Worm (Caenorhabditis elegans): ENCODE data around the gene T13C2.7.

T13C2.7 gene

DNA sequence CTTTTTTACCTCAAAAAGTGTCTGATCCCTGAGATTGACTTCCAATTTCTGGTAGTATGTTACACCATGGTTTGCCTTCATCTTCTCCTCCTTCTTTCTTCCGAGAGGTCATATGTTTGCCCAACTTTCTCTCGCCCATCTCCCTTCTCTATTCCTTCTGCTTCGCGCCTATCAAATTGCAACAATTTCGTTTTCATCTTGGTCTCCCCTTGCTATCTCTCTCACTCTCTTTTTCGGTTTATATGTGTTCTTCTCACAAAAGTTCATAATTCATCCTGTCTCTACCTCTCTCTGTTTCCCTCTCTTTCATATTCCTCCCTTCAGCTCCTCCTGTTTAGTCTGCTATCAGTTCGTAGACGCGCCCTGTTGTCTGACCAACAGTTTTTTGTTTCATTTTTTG is 47.5 kb downstream of the T13C2.7 start:
- TF ChIP-seq dpl-1 (GFP tag; optimal IDR thresholded peaks at IDR 0.05) (no peak), pqm-1 (tag; optimal IDR thresholded peaks at IDR 0.05) (peak; percentile 18), nhr-28 (tag; optimal IDR thresholded peaks at IDR 0.05) (peak; percentile 89), mxl-3 (GFP tag; optimal IDR thresholded peaks at IDR 0.05) (peak; percentile 27), dmd-6 (GFP tag; IDR thresholded peaks at IDR 0.05) (peak; percentile 81), ctbp-1 (GFP tag; IDR thresholded peaks at IDR 0.05) (0 out of 2 replicates have a peak, but pooled peaks have one; percentile 58), F37D6.2 (tag; optimal IDR thresholded peaks at IDR 0.05) (no peak), unc-62 (GFP tag; optimal IDR thresholded peaks at IDR 0.05 in 1 of 2) (peak in 1 of 2 experiments; percentile 86), unc-62 (tag; optimal IDR thresholded peaks at IDR 0.05) (no peak), mdl-1 (tag; optimal IDR thresholded peaks at IDR 0.05) (peak in 1 of 2 experiments; percentile 48), lin-1 (GFP tag; IDR thresholded peaks at IDR 0.05) (peak; percentile 55; the same call in 1 of the 2 replicates), ces-1 (GFP tag; optimal IDR thresholded peaks at IDR 0.05) (no peak), mep-1 (tag; optimal IDR thresholded peaks at IDR 0.05) (peak; percentile 57), rbr-2 (tag; optimal IDR thresholded peaks at IDR 0.05) (no peak), nhr-41 (GFP tag; IDR thresholded peaks at IDR 0.05) (0 out of 2 replicates have a peak, but pooled peaks have one; percentile 25), daf-16 (GFP tag; optimal IDR thresholded peaks at IDR 0.05) (no peak), daf-16 (tag; optimal IDR thresholded peaks at IDR 0.05) (peak; percentile 59), set-16 (GFP tag; IDR thresholded peaks at IDR 0.05) (no peak), aly-2 (tag; optimal IDR thresholded peaks at IDR 0.05) (no peak), Y5F2A.4 (GFP tag; optimal IDR thresholded peaks at IDR 0.05) (no peak), hlh-11 (tag; optimal IDR thresholded peaks at IDR 0.05) (peak; percentile 82), gei-8 (GFP tag; optimal IDR thresholded peaks at IDR 0.05) (peak; percentile 10), snpc-1.2 (GFP tag; IDR thresholded peaks at IDR 0.05) (no peak), lin-29 (GFP tag; IDR thresholded peaks at IDR 0.05) (no peak), hlh-30 (tag; optimal IDR thresholded peaks at IDR 0.05; ENCODE audit: insufficient read depth) (peak; percentile 66), php-3 (GFP tag; IDR thresholded peaks at IDR 0.05) (0 out of 2 replicates have a peak, but pooled peaks have one; percentile 52), mes-2 (tag; optimal IDR thresholded peaks at IDR 0.05; ENCODE audit: poor library complexity, severe bottlenecking) (peak; percentile 35), aha-1 (tag) (peak; percentile 97), lin-15B (tag; optimal IDR thresholded peaks at IDR 0.05) (no peak), nhr-11 (tag; optimal IDR thresholded peaks at IDR 0.05) (peak; percentile 53), nhr-77 (tag; optimal IDR thresholded peaks at IDR 0.05) (peak; percentile 71), spr-3 (GFP tag; optimal IDR thresholded peaks at IDR 0.05) (no peak), dve-1 (tag; optimal IDR thresholded peaks at IDR 0.05; ENCODE audit: insufficient read depth) (peak; percentile 55), lsy-2 (tag; optimal IDR thresholded peaks at IDR 0.05) (peak in 1 of 2 experiments; percentile 45)

DNA sequence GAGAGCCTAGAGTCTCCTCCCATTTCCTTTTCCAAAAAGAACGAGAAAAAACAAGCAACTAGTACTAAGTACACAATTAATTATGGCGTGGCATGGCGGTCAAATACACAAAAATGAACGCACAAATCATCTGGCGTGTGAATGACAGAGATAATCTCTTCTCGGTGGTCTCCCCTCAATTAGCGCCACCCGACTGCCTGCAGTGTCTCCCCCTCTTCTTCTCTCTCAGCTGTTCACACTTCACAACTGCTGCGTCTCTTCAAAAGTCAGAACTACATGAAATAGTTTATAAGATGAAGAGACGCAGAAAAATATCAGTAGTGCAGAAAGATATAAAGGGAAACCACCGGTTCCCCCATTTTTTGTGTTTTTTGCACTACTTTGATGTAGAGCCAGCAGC is 48.2 kb downstream of the T13C2.7 start:
- TF ChIP-seq vab-7 (GFP tag; IDR thresholded peaks at IDR 0.05) (no peak), set-16 (GFP tag; IDR thresholded peaks at IDR 0.05) (no peak), fos-1 (tag; optimal IDR thresholded peaks at IDR 0.05) (no peak), egl-43 (GFP tag; IDR thresholded peaks at IDR 0.05) (no peak), hmg-1.1 (GFP tag; IDR thresholded peaks at IDR 0.05) (peak; percentile 54; the same call in 1 of the 2 replicates), F37D6.2 (tag; optimal IDR thresholded peaks at IDR 0.05) (no peak), daf-8 (GFP tag; IDR thresholded peaks at IDR 0.05) (no peak), nhr-42 (GFP tag; IDR thresholded peaks at IDR 0.05) (no peak), T26A8.4 (GFP tag; IDR thresholded peaks at IDR 0.05) (no peak), zfp-2 (tag; optimal IDR thresholded peaks at IDR 0.05) (no peak), tra-1 (GFP tag; IDR thresholded peaks at IDR 0.05) (peak; percentile 90), Y75B8A.6 (GFP tag; IDR thresholded peaks at IDR 0.05) (no peak), saeg-2 (GFP tag; IDR thresholded peaks at IDR 0.05) (no peak), ceh-28 (tag; optimal IDR thresholded peaks at IDR 0.05) (no peak), tag-97 (GFP tag; IDR thresholded peaks at IDR 0.05) (no peak), ceh-32 (tag; optimal IDR thresholded peaks at IDR 0.05; ENCODE audit: poor library complexity) (no peak), ces-1 (GFP tag; optimal IDR thresholded peaks at IDR 0.05) (no peak), F49E8.2 (tag; optimal IDR thresholded peaks at IDR 0.05; ENCODE audit: borderline replicate concordance) (no peak), Y105C5A.15 (GFP tag; IDR thresholded peaks at IDR 0.05) (no peak), ama-1 (optimal IDR thresholded peaks at IDR 0.05) (no peak), mdl-1 (tag; optimal IDR thresholded peaks at IDR 0.05) (peak; percentile 46 to 82), snpc-4 (tag; optimal IDR thresholded peaks at IDR 0.05) (no peak), fkh-10 (GFP tag; optimal IDR thresholded peaks at IDR 0.05) (no peak)

All from whole organism, L4 larva.